Worm (Caenorhabditis elegans) whole organism, young adult: ENCODE measurements around the gene C49C3.21.

Experiments used
- B0019.2 ChIP-seq: fragments of 200-800 bp; sonication (Bioruptor generic); conservative IDR thresholded peaks from 2 replicates; pipeline ENCODE4 v1.3.6; 2022; ENCODE audit warnings: missing genetic modification reagents, missing genetic modification characterization, missing compliant biosample characterization
- F33H1.4 ChIP-seq: fragments of 200-800 bp; sonication (Bioruptor generic); IDR thresholded peaks from 2 replicates; pipeline ENCODE4 v1.3.6; 2022; ENCODE audit warnings: missing genetic modification reagents, missing genetic modification characterization, missing compliant biosample characterization
- F37B4.10 ChIP-seq: fragments of 200-800 bp; sonication (Bioruptor generic); IDR thresholded peaks from 2 replicates; pipeline ENCODE4 v1.3.6; 2022; ENCODE audit warnings: missing genetic modification characterization, missing compliant biosample characterization
- T07F8.4 ChIP-seq: sonication (generic microtip); optimal IDR thresholded peaks from 2 replicates; lab custom pipeline; 2016; ENCODE audit warnings: mild to moderate bottlenecking, missing genetic modification characterization, moderate library complexity, missing compliant biosample characterization
- Y79H2A.3 ChIP-seq: fragments of 200-800 bp; sonication (Bioruptor generic); conservative IDR thresholded peaks from 2 replicates; pipeline ENCODE4 v1.3.6; 2022; ENCODE audit warnings: missing genetic modification reagents, missing genetic modification characterization, missing compliant biosample characterization
- ZK185.1 ChIP-seq: sonication (generic microtip); optimal IDR thresholded peaks from 2 replicates; lab custom pipeline; 2016; ENCODE audit warnings: mild to moderate bottlenecking, missing genetic modification characterization, missing compliant biosample characterization; ENCODE audit not compliant: poor library complexity, severe bottlenecking
- atf-7 ChIP-seq: sonication (generic microtip); optimal IDR thresholded peaks from 2 replicates; lab custom pipeline; 2017; ENCODE audit warnings: mild to moderate bottlenecking, missing genetic modification characterization, missing compliant biosample characterization
- attf-3 ChIP-seq: fragments of 200-800 bp; sonication (Bioruptor generic); conservative IDR thresholded peaks from 2 replicates; pipeline ENCODE4 v1.3.6; 2022; ENCODE audit warnings: missing genetic modification reagents, missing genetic modification characterization, missing compliant biosample characterization
- dox-1 ChIP-seq: fragments of 200-800 bp; sonication (Bioruptor generic); IDR thresholded peaks from 2 replicates; pipeline ENCODE4 v1.3.6; 2022; ENCODE audit warnings: missing genetic modification reagents, missing genetic modification characterization, missing compliant biosample characterization
- dpff-1 ChIP-seq: sonication (generic microtip); optimal IDR thresholded peaks from 2 replicates; lab custom pipeline; 2017; ENCODE audit warnings: mild to moderate bottlenecking, missing genetic modification characterization, missing compliant biosample characterization
- egl-18 ChIP-seq: fragments of 200-800 bp; sonication (Bioruptor generic); IDR thresholded peaks from 2 replicates; pipeline ENCODE4 v1.3.6; 2022; ENCODE audit warnings: missing genetic modification reagents, missing genetic modification characterization, missing compliant biosample characterization
- ekl-4 ChIP-seq: fragments of 200-800 bp; sonication (Bioruptor generic); IDR thresholded peaks from 2 replicates; pipeline ENCODE4 v1.3.6; 2022; ENCODE audit warnings: missing genetic modification reagents, missing genetic modification characterization, missing compliant biosample characterization
- him-1 ChIP-seq: sonication (generic microtip); optimal IDR thresholded peaks from 2 replicates; lab custom pipeline; 2016; ENCODE audit warnings: missing genotype, missing genetic modification reagents, missing genetic modification characterization, missing compliant biosample characterization
- hrde-1 ChIP-seq: sonication (generic microtip); optimal IDR thresholded peaks from 2 replicates; lab custom pipeline; 2016; ENCODE audit warnings: missing genetic modification characterization, mild to moderate bottlenecking, missing compliant biosample characterization, moderate library complexity, missing genotype, missing genetic modification reagents, borderline replicate concordance
- let-526 ChIP-seq: fragments of 200-800 bp; sonication (Bioruptor generic); IDR thresholded peaks from 2 replicates; pipeline ENCODE4 v1.3.6; 2022; ENCODE audit warnings: missing genetic modification reagents, missing genetic modification characterization, missing compliant biosample characterization
- let-607 ChIP-seq, 2 experiments: fragments of 200-800 bp in 1 of 2; sonication (Bioruptor generic) in 1 of 2; sonication (generic microtip) in 1 of 2; optimal IDR thresholded peaks; 2 replicates each; lab custom pipeline; 2016 to 2018; ENCODE audit warnings: mild to moderate bottlenecking in 2 of 2, missing compliant biosample characterization in 2 of 2, missing genetic modification characterization in 2 of 2, moderate library complexity in 2 of 2, missing genotype in 1 of 2
- madf-10 ChIP-seq: sonication (generic microtip); optimal IDR thresholded peaks from 2 replicates; lab custom pipeline; 2016; ENCODE audit warnings: mild to moderate bottlenecking, missing genetic modification characterization, missing compliant biosample characterization
- mcd-1 ChIP-seq: fragments of 200-800 bp; sonication (Bioruptor generic); IDR thresholded peaks from 2 replicates; pipeline ENCODE4 v1.3.6; 2022; ENCODE audit warnings: missing genetic modification reagents, missing genetic modification characterization, missing compliant biosample characterization
- nfyb-1 ChIP-seq: fragments of 200-800 bp; sonication (Bioruptor generic); IDR thresholded peaks from 2 replicates; pipeline ENCODE4 v1.3.6; 2022; ENCODE audit warnings: missing genetic modification reagents, missing genetic modification characterization, missing compliant biosample characterization
- nhr-120 ChIP-seq: fragments of 200-800 bp; sonication (Bioruptor generic); IDR thresholded peaks from 2 replicates; pipeline ENCODE4 v1.3.6; 2022; ENCODE audit warnings: missing genetic modification characterization, missing compliant biosample characterization
- nhr-179 ChIP-seq: sonication (generic microtip); optimal IDR thresholded peaks from 2 replicates; lab custom pipeline; 2016; ENCODE audit warnings: mild to moderate bottlenecking, missing genetic modification characterization, missing compliant biosample characterization
- nhr-80 ChIP-seq: sonication (generic microtip); optimal IDR thresholded peaks from 2 replicates; lab custom pipeline; 2016; ENCODE audit warnings: missing genetic modification characterization, missing compliant biosample characterization
- pha-4 ChIP-seq: fragments of 150-350 bp; sonication (generic microtip); optimal IDR thresholded peaks from 2 replicates; lab custom pipeline; 2014; ENCODE audit warnings: missing biosample characterization, missing genetic modification reagents, missing genetic modification characterization
- rcor-1 ChIP-seq: fragments of 200-800 bp; sonication (Bioruptor generic); IDR thresholded peaks from 2 replicates; pipeline ENCODE4 v1.3.6; 2022; ENCODE audit warnings: missing genetic modification reagents, missing genetic modification characterization, missing compliant biosample characterization
- snpc-1.3 ChIP-seq: sonication (generic microtip); optimal IDR thresholded peaks from 2 replicates; lab custom pipeline; 2017; ENCODE audit warnings: missing genetic modification characterization, mild to moderate bottlenecking, missing compliant biosample characterization, antibody characterized with exemption, moderate library complexity, missing genotype, missing genetic modification reagents; ENCODE audit not compliant: insufficient read depth
- snpc-4 ChIP-seq, 5 experiments: fragments of 150-350 bp in 1 of 5; sonication (generic microtip) in 4 of 5; optimal IDR thresholded peaks; 2 replicates each; lab custom pipeline; 2014 to 2018; ENCODE audit warnings: missing genetic modification characterization in 5 of 5, missing biosample characterization in 3 of 5, antibody characterized with exemption in 2 of 5, mild to moderate bottlenecking in 2 of 5, missing compliant biosample characterization in 2 of 5, missing genotype in 2 of 5, moderate library complexity in 2 of 5, missing genetic modification reagents in 1 of 5
- somi-1 ChIP-seq: fragments of 200-800 bp; sonication (Bioruptor generic); optimal IDR thresholded peaks from 2 replicates; lab custom pipeline; 2018; ENCODE audit warnings: mild to moderate bottlenecking, missing genetic modification characterization, missing compliant biosample characterization
- tlf-1 ChIP-seq: fragments of 200-800 bp; sonication (Bioruptor generic); optimal IDR thresholded peaks from 2 replicates; lab custom pipeline; 2018; ENCODE audit warnings: mild to moderate bottlenecking, missing genetic modification characterization, missing compliant biosample characterization
- unc-130 ChIP-seq: sonication (generic microtip); optimal IDR thresholded peaks from 2 replicates; lab custom pipeline; 2016; ENCODE audit warnings: missing genetic modification reagents, missing genetic modification characterization, missing compliant biosample characterization
- unc-62 ChIP-seq: fragments of 150-350 bp; optimal IDR thresholded peaks from 2 replicates; lab custom pipeline; 2014; ENCODE audit warnings: missing biosample characterization, missing genetic modification reagents, missing genetic modification characterization

Gene C49C3.21

ce11 chrIV:17380061-17380680 lies 37.4 kb downstream of the C49C3.21 start, which contains the start of the genes C30H6.9 and dlat-2 (continued):
- no peak for TF ChIP-seq atf-7 (tag; lab: Kevin White, UChicago)

- no peak for TF ChIP-seq dox-1 (GFP tag; lab: Robert Waterston, UW)
- TF ChIP-seq F37B4.10: no peak
- TF ChIP-seq nfyb-1 (GFP tag; lab: Robert Waterston, UW): no peak
- no peak for TF ChIP-seq T07F8.4
- no peak for TF ChIP-seq let-607 (tag; optimal IDR thresholded peaks at IDR 0.05; lab: Kevin White, UChicago)
- no peak for TF ChIP-seq pha-4 (tag; lab: Kevin White, UChicago)
- TF ChIP-seq, all 124 proteins: peak for 0
These were observed 39.3 kb downstream of the C49C3.21 start, which contains the start of gene C30H6.8 for ce11 chrIV:17382029-17382428. C30H6.8 (plus strand) TSS chrIV:17382329.

- no peak for TF ChIP-seq ekl-4 (GFP tag; lab: Robert Waterston, UW)
- TF ChIP-seq nhr-179 (tag; lab: Kevin White, UChicago): no peak
- TF ChIP-seq rcor-1 (GFP tag; lab: Robert Waterston, UW): no peak
- no peak for TF ChIP-seq somi-1 (GFP tag; lab: Kevin White, UChicago)
- no peak for TF ChIP-seq F33H1.4 (GFP tag; lab: Robert Waterston, UW)
- TF ChIP-seq him-1 (tag; lab: Kevin White, UChicago): no peak
- no peak for TF ChIP-seq unc-62 (GFP tag; lab: Kevin White, UChicago)
- TF ChIP-seq let-526: no peak
- TF ChIP-seq madf-10 (tag; lab: Kevin White, UChicago): no peak
- no peak for TF ChIP-seq nhr-120 (GFP tag; lab: Robert Waterston, UW)
- TF ChIP-seq dpff-1 (tag; lab: Kevin White, UChicago): no peak
- TF ChIP-seq snpc-4 (GFP tag; optimal IDR thresholded peaks at IDR 0.05; lab: Kevin White, UChicago): no peak
- TF ChIP-seq snpc-4 (tag; optimal IDR thresholded peaks at IDR 0.05; lab: Kevin White, UChicago): no peak
- TF ChIP-seq attf-3 (GFP tag; lab: Robert Waterston, UW): no peak
- no peak for TF ChIP-seq dox-1 (GFP tag; lab: Robert Waterston, UW)
- TF ChIP-seq snpc-1.3 (tag; lab: Kevin White, UChicago): no peak
- TF ChIP-seq, all 124 proteins: peak for 0
These were observed 40.3 kb downstream of the C49C3.21 start, which contains the start of gene C30H6.12 for ce11 chrIV:17383046-17383445. C30H6.12 (plus strand) TSS chrIV:17383346.

- TF ChIP-seq hrde-1 (tag; lab: Kevin White, UChicago): no peak
- TF ChIP-seq unc-130 (GFP tag; lab: Kevin White, UChicago): no peak
- TF ChIP-seq mcd-1 (GFP tag; lab: Robert Waterston, UW): no peak
- no peak for TF ChIP-seq tlf-1
- TF ChIP-seq Y79H2A.3 (GFP tag; lab: Robert Waterston, UW): no peak
- TF ChIP-seq B0019.2 (GFP tag; lab: Robert Waterston, UW): no peak
- no peak for TF ChIP-seq ZK185.1 (tag; lab: Kevin White, UChicago)
- no peak for TF ChIP-seq nhr-120 (GFP tag; lab: Robert Waterston, UW)
- no peak for TF ChIP-seq egl-18
- no peak for TF ChIP-seq F37B4.10
- TF ChIP-seq nhr-80 (tag; lab: Kevin White, UChicago): peak; percentile 86
- TF ChIP-seq let-607 (tag; optimal IDR thresholded peaks at IDR 0.05; lab: Kevin White, UChicago): peak; percentile 18 to 49
- TF ChIP-seq, all 124 proteins: peak for 2
These were observed 44.7 kb downstream of the C49C3.21 start, which contains the start of gene T02D1.8 for ce11 chrIV:17387442-17387967. T02D1.8 (minus strand) TSS chrIV:17387492.
